Fruit fly (Drosophila melanogaster): ENCODE measurements around the gene CG42505.

Gene CG42505

DNA sequence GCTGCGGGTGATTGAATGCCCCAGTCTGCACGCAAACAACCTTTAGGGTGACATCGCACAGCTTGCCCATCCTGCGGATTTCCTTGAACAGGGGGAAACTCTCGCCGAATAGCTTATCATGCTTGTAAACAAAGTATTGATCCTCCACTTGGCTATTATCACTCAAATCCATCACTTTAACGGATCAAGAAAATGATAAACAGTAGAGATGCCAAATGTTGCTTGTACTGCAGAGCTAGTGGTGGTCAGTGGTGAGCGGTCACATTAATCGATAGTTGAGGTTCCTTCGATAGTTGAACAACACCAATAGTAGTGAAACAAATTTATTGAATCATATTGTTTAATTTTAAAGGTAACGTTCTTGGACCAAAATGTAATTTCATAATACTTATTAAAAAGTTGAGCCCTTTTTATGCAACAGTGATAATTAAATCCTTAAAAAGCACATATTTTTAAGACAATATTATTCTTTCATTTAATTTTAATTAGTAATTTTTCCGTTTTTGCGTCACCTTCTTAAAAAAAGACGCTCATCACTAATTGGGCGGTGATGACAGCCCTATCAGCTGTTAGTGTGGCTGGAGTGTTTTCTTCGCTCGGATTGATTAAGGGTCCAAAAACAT, 21.2 kb downstream of the CG42505 start, which contains the start of the genes KLHL18 and GCC185 (continued):
- TF ChIP-seq vri (GFP tag; optimal IDR thresholded peaks at IDR 0.05) (no peak), Hr4 (GFP tag; optimal IDR thresholded peaks at IDR 0.05) (peak; percentile 83), fd85E (GFP tag; optimal IDR thresholded peaks at IDR 0.05) (no peak), fkh (GFP tag; optimal IDR thresholded peaks at IDR 0.05) (peak; percentile 55), CG32006 (GFP tag; optimal IDR thresholded peaks at IDR 0.05) (peak; percentile 79), CG4318 (GFP tag; optimal IDR thresholded peaks at IDR 0.05) (no peak), CG9139 (GFP tag; optimal IDR thresholded peaks at IDR 0.05) (no peak), CG10669 (GFP tag; optimal IDR thresholded peaks at IDR 0.05) (peak; percentile 61)

DNA sequence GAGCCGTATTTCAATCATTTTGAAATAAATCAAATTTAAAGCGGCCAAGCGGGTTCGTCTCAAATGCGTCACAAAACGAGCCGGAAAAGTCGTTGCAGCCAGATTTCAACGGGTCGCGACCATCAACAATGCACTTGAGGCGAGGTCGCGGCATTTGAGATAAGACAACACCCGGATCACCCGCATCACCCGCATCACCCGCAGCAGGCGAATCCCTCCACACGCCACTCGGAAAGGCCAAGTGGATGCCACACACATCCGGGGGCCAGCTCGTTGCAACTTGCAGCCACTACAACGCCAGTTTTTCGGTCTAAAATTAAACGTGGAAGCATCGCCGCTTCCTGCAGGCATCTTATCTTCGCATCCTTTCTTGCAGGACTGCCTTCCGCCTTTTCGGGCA, 25.1 kb downstream of the CG42505 start:
- TF ChIP-seq Hr38 (GFP tag; optimal IDR thresholded peaks at IDR 0.05), result no peak
- TF ChIP-seq CG6163 (GFP tag; IDR thresholded peaks at IDR 0.05), result 0 out of 3 replicates have a peak, but pooled peaks have one; percentile 30
- no peak for TF ChIP-seq CG10669 (GFP tag; optimal IDR thresholded peaks at IDR 0.05)
- TF ChIP-seq CG6854 (GFP tag; optimal IDR thresholded peaks at IDR 0.05), result no peak
- peak; percentile 64 for TF ChIP-seq svp (GFP tag)
- no peak for TF ChIP-seq CG11902 (GFP tag; optimal IDR thresholded peaks at IDR 0.05)
- no peak for TF ChIP-seq fd59A (GFP tag; optimal IDR thresholded peaks at IDR 0.05)

DNA sequence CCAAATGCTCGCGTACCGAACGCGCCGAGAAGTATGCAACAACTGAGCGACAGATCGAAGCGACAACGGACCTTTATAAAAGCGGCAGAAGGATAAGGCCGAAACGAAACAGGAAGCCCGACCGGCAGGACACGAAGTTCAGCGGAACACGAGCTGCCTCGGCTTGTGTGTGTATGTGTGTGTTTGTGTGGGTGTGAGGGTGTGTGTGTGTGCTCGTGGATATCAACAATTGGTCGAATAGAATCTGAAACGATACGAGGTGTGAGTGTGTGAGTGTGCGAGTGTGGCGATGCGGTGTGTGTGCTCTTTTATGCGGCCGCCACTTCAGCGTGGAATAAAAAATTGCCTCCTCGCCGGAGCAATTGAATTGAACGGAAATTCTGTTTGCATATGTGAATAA, 26.1 kb downstream of the CG42505 start, which contains the start of gene Tk:
TSS of gene Tk (minus strand) at position 57 of the 400 bp plus-strand sequence.
- TF ChIP-seq Sox14 (GFP tag; optimal IDR thresholded peaks at IDR 0.05), result no peak
- TF ChIP-seq pdm3 (GFP tag; optimal IDR thresholded peaks at IDR 0.05), result no peak
- TF ChIP-seq eg (GFP tag; IDR thresholded peaks at IDR 0.05), result no peak
- TF ChIP-seq CG11902 (GFP tag; optimal IDR thresholded peaks at IDR 0.05), result no peak
- TF ChIP-seq Smox (GFP tag; optimal IDR thresholded peaks at IDR 0.05), result no peak
- no peak for TF ChIP-seq CG32006 (GFP tag; optimal IDR thresholded peaks at IDR 0.05)
- no peak for TF ChIP-seq CG11762 (GFP tag; optimal IDR thresholded peaks at IDR 0.05; ENCODE audit: insufficient read depth)
- TF ChIP-seq Sox102F (GFP tag; optimal IDR thresholded peaks at IDR 0.05), result no peak
- TF ChIP-seq acj6 (GFP tag; optimal IDR thresholded peaks at IDR 0.05), result no peak
- TF ChIP-seq ss (GFP tag; optimal IDR thresholded peaks at IDR 0.05), result no peak
- no peak for TF ChIP-seq Eip78C (GFP tag)
- TF ChIP-seq fd59A (GFP tag; optimal IDR thresholded peaks at IDR 0.05), result no peak
- TF ChIP-seq esn (GFP tag; optimal IDR thresholded peaks at IDR 0.05), result no peak
- TF ChIP-seq CG6792 (GFP tag; optimal IDR thresholded peaks at IDR 0.05), result no peak
- no peak for TF ChIP-seq Lpt (GFP tag; optimal IDR thresholded peaks at IDR 0.05)
- TF ChIP-seq dsx (GFP tag; optimal IDR thresholded peaks at IDR 0.05; ENCODE audit: poor library complexity, severe bottlenecking), result no peak
- no peak for TF ChIP-seq CG3032 (tag; optimal IDR thresholded peaks at IDR 0.05)

DNA sequence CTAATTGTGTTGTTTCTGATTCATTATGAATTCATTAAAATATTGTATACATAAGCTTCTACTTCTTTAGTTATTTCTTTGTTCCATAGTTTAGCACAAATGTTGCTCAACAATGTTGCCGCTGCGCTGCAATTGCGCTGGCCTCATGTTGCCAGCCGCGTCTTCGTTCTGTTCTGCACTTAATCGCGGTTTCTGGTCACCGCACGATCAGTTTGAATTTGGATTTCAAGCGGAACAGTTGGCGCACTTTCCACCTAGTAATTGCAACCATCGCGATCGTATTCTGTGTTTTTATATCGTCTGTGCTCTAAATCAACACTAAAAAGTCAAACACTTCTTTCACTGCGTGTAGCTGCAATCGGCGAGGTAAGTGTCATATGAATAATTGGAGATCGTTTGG, 32.5 kb downstream of the CG42505 start, which contains the start of gene Ect3:
TSS of gene Ect3 (plus strand) at position 205 of the 400 bp plus-strand sequence.
- TF ChIP-seq fd85E (GFP tag; optimal IDR thresholded peaks at IDR 0.05) (no peak), dsx (GFP tag; optimal IDR thresholded peaks at IDR 0.05; ENCODE audit: poor library complexity, severe bottlenecking) (no peak), Eip78C (GFP tag) (peak; percentile 47)

DNA sequence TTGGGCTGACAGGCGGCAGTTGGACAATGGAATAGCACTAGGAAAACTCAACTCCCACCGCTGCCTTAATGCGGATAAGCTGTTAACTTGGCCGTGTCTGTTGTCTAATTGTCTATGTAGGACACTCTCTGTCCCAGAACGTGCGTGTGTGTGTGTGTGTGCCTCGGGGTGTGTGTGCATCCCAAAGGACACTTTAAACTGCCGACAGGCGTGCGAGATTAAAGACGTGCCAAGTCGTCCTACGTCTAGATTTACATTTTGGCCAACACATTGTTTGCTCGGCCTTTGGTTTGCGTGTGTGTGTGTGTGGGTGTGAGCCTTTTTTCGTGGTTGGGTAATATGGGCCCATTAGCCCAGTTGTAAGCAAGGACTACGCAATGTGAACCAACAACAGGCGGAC, 33.4 kb downstream of the CG42505 start:
- TF ChIP-seq Gug (GFP tag; IDR thresholded peaks at IDR 0.05) (no peak), CG8319 (GFP tag; optimal IDR thresholded peaks at IDR 0.05) (no peak), Ets21C (GFP tag; optimal IDR thresholded peaks at IDR 0.05) (no peak), dsx (GFP tag; optimal IDR thresholded peaks at IDR 0.05; ENCODE audit: poor library complexity, severe bottlenecking) (no peak), CG6276 (GFP tag; optimal IDR thresholded peaks at IDR 0.05) (no peak), CG3919 (GFP tag; optimal IDR thresholded peaks at IDR 0.05) (no peak), acj6 (GFP tag; optimal IDR thresholded peaks at IDR 0.05) (no peak), CG3032 (tag; optimal IDR thresholded peaks at IDR 0.05) (no peak), ss (GFP tag; optimal IDR thresholded peaks at IDR 0.05) (no peak), vri (GFP tag; optimal IDR thresholded peaks at IDR 0.05) (no peak), lz (GFP tag; optimal IDR thresholded peaks at IDR 0.05) (no peak), Smox (GFP tag; optimal IDR thresholded peaks at IDR 0.05) (no peak), CG6163 (GFP tag; IDR thresholded peaks at IDR 0.05) (no peak), fkh (GFP tag; optimal IDR thresholded peaks at IDR 0.05) (no peak), spab (GFP tag; optimal IDR thresholded peaks at IDR 0.05) (no peak)

Measured in whole organism, prepupa.